Fruit fly (Drosophila melanogaster): ENCODE results near the gene CG32563.

- TF ChIP-seq Taf1 (GFP tag; IDR thresholded peaks at IDR 0.05) (no peak), CG3163 (GFP tag; optimal IDR thresholded peaks at IDR 0.05) (no peak), Hr78 (GFP tag; optimal IDR thresholded peaks at IDR 0.05) (no peak), zen2 (GFP tag; IDR thresholded peaks at IDR 0.05; ENCODE audit: partially characterized antibody) (no peak)
Measured at dm6 chrX:17188167-17188566, 20.1 kb upstream of the CG32563 start.
